Worm (Caenorhabditis elegans): ENCODE data around the gene F25B3.4.

DNA sequence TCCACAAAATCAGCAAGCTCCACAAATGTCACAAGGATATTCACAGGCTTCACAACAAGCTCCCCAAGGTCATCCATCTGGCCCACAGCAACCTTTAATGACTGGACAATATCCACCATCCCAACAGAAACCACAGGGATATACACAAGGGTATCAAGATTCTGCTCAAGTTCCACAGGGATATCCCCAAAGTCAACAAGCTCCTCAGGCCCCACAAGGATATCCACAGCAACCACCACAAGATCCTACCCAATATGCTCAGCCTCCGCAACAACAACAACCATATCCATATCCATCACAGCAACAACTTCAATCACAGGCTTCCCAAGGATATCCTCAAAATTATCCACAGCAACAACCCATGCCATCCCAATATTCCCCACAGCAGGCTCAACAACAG is 48.1 kb upstream of the F25B3.4 start:
- TF ChIP-seq nhr-90 (tag; optimal IDR thresholded peaks at IDR 0.05; ENCODE audit: poor library complexity) (no peak), nhr-12 (tag; optimal IDR thresholded peaks at IDR 0.05) (no peak), mdl-1 (tag; optimal IDR thresholded peaks at IDR 0.05) (no peak), ztf-4 (tag; optimal IDR thresholded peaks at IDR 0.05) (no peak), lin-13 (GFP tag; optimal IDR thresholded peaks at IDR 0.05) (no peak), elt-2 (tag; optimal IDR thresholded peaks at IDR 0.05) (no peak), unc-30 (tag; optimal IDR thresholded peaks at IDR 0.05) (no peak), C16A3.4 (tag; optimal IDR thresholded peaks at IDR 0.05) (no peak), aly-2 (tag; optimal IDR thresholded peaks at IDR 0.05) (no peak), grh-1 (GFP tag; IDR thresholded peaks at IDR 0.05) (no peak), lin-39 (tag; optimal IDR thresholded peaks at IDR 0.05) (no peak), snpc-4 (tag; optimal IDR thresholded peaks at IDR 0.05) (no peak)
